Worm (Caenorhabditis elegans) whole organism, young adult: ENCODE results near the gene pyp-1.

Source experiments
- F23B12.7 ChIP-seq: sonication (generic microtip); optimal IDR thresholded peaks from 2 replicates; lab custom pipeline; 2017; ENCODE audit warnings: missing genetic modification characterization, mild to moderate bottlenecking, missing compliant biosample characterization, antibody characterized with exemption, moderate library complexity; ENCODE audit not compliant: insufficient read depth
- egl-18 ChIP-seq: fragments of 200-800 bp; sonication (Bioruptor generic); IDR thresholded peaks from 2 replicates; pipeline ENCODE4 v1.3.6; 2022; ENCODE audit warnings: missing genetic modification reagents, missing genetic modification characterization, missing compliant biosample characterization
- gei-17 ChIP-seq: fragments of 200-800 bp; sonication (Bioruptor generic); optimal IDR thresholded peaks from 2 replicates; lab custom pipeline; 2018; ENCODE audit warnings: mild to moderate bottlenecking, missing genetic modification characterization, missing compliant biosample characterization

DNA sequence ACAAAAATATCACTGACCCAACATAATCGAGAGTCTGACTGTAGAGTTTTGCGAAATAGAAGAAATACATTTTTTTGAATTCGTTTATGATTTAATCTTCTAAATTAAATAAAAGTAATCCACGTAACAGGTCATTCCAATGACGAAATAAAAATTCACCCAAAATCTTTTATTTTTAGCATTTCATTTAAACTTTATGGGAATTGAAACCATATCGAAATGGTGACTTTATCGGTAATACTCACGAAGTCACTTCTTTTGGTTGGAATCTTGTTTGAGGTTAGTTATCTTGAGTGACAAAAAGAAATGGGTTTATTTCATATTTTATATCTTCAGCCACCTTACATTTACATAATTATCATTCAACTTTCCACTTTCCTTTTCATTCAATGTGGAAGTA is 26.1 kb downstream of the pyp-1 start, which contains the start of the genes C47E12.12 and C47E12.10:
- TF ChIP-seq gei-17 (no peak), egl-18 (GFP tag; lab: Robert Waterston, UW) (no peak), F23B12.7 (no peak)
